Fruit fly (Drosophila melanogaster) whole organism, embryonic: ENCODE data around the gene Acp76A.

Experiments used
- Atf6 ChIP-seq: fragments of 200-800 bp; sonication (Bioruptor generic); IDR thresholded peaks from 2 replicates; pipeline ENCODE4 v1.3.6; 2022; ENCODE audit warnings: missing biosample characterization, missing genetic modification characterization
- BEAF-32 ChIP-seq: fragments of 200-800 bp; sonication (Bioruptor generic); optimal IDR thresholded peaks from 3 replicates; lab custom pipeline; 2017; ENCODE audit warnings: missing biosample characterization, missing genetic modification characterization, mild to moderate bottlenecking, moderate library complexity, missing genetic modification reagents
- CG10979 ChIP-seq: fragments of 200-800 bp; sonication (Bioruptor generic); optimal IDR thresholded peaks from 2 replicates; lab custom pipeline; 2018; ENCODE audit warnings: missing biosample characterization, mild to moderate bottlenecking, missing genetic modification characterization, moderate library complexity
- CG11560 ChIP-seq: fragments of 200-800 bp; sonication (Bioruptor generic); IDR thresholded peaks from 3 replicates; pipeline ENCODE4 v1.3.6; 2022; ENCODE audit warnings: missing biosample characterization, missing genetic modification characterization
- CG14860 ChIP-seq: fragments of 200-800 bp; sonication (Bioruptor generic); IDR thresholded peaks from 3 replicates; pipeline ENCODE4 v1.3.6; 2022; ENCODE audit warnings: missing biosample characterization, missing genetic modification characterization; ENCODE audit not compliant: partially characterized antibody
- CG30403 ChIP-seq: fragments of 200-800 bp; sonication (Bioruptor generic); optimal IDR thresholded peaks from 3 replicates; lab custom pipeline; 2016; ENCODE audit warnings: missing biosample characterization, missing genetic modification characterization
- CG6654 ChIP-seq: fragments of 200-800 bp; sonication (Bioruptor generic); optimal IDR thresholded peaks from 2 replicates; lab custom pipeline; 2017; ENCODE audit warnings: missing biosample characterization, mild to moderate bottlenecking, missing genetic modification characterization
- CG7963 ChIP-seq: fragments of 200-800 bp; sonication (Bioruptor generic); IDR thresholded peaks from 3 replicates; pipeline ENCODE4 v1.3.6; 2022; ENCODE audit warnings: missing biosample characterization, missing genetic modification characterization; ENCODE audit not compliant: partially characterized antibody
- CG9817 ChIP-seq: fragments of 200-800 bp; sonication (Bioruptor generic); optimal IDR thresholded peaks from 2 replicates; lab custom pipeline; 2018; ENCODE audit warnings: missing biosample characterization, mild to moderate bottlenecking, missing genetic modification characterization, moderate library complexity
- Camta ChIP-seq: fragments of 200-800 bp; sonication (Bioruptor generic); optimal IDR thresholded peaks from 2 replicates; lab custom pipeline; 2016; ENCODE audit warnings: missing biosample characterization, missing genetic modification characterization
- Dbx ChIP-seq: fragments of 200-800 bp; sonication (Bioruptor generic); IDR thresholded peaks from 3 replicates; pipeline ENCODE4 v1.3.6; 2022; ENCODE audit warnings: missing biosample characterization, missing genetic modification characterization
- Doc2 ChIP-seq: fragments of 200-800 bp; sonication (Bioruptor generic); IDR thresholded peaks from 2 replicates; pipeline ENCODE4 v1.3.6; 2022; ENCODE audit warnings: missing biosample characterization, missing genetic modification characterization
- ERR ChIP-seq: fragments of 200-800 bp; sonication (Bioruptor generic); optimal IDR thresholded peaks from 2 replicates; lab custom pipeline; 2016; ENCODE audit warnings: missing biosample characterization, missing genetic modification characterization
- Gsc ChIP-seq: fragments of 200-800 bp; sonication (Bioruptor generic); IDR thresholded peaks from 2 replicates; pipeline ENCODE4 v1.3.6; 2022; ENCODE audit warnings: missing biosample characterization, missing genetic modification characterization
- HLHmδ ChIP-seq: fragments of 200-800 bp; sonication (Bioruptor generic); optimal IDR thresholded peaks from 2 replicates; lab custom pipeline; 2018; ENCODE audit warnings: missing biosample characterization, mild to moderate bottlenecking, missing genetic modification characterization, moderate library complexity
- Hand ChIP-seq: fragments of 200-800 bp; sonication (Bioruptor generic); optimal IDR thresholded peaks from 2 replicates; lab custom pipeline; 2017; ENCODE audit warnings: mild to moderate bottlenecking, missing biosample characterization, missing genetic modification reagents, missing genetic modification characterization
- HmgD ChIP-seq: fragments of 200-800 bp; sonication (Bioruptor generic); optimal IDR thresholded peaks from 3 replicates; lab custom pipeline; 2016; ENCODE audit warnings: missing biosample characterization, missing genetic modification characterization
- Lpt ChIP-seq: fragments of >200 bp; optimal IDR thresholded peaks from 2 replicates; lab custom pipeline; 2018; ENCODE audit warnings: missing biosample characterization, missing genetic modification characterization
- Mrtf ChIP-seq: fragments of 200-800 bp; sonication (Bioruptor generic); IDR thresholded peaks from 3 replicates; pipeline ENCODE4 v1.3.6; 2022; ENCODE audit warnings: missing biosample characterization, missing genetic modification characterization
- NC2α ChIP-seq: fragments of 200-800 bp; sonication (Bioruptor generic); optimal IDR thresholded peaks from 2 replicates; lab custom pipeline; 2016; ENCODE audit warnings: missing biosample characterization, missing genetic modification characterization
- Stat92E ChIP-seq, 3 experiments: fragments of >200 bp in 2 of 3; fragments of 200-800 bp in 1 of 3; sonication (Bioruptor generic) in 1 of 3; optimal IDR thresholded peaks; 2 replicates each; lab custom pipeline; 2017 to 2019; ENCODE audit warnings: missing biosample characterization in 3 of 3, missing genetic modification characterization in 3 of 3, mild to moderate bottlenecking in 1 of 3, moderate library complexity in 1 of 3
- TFAM ChIP-seq: fragments of 200-800 bp; sonication (Bioruptor generic); optimal IDR thresholded peaks from 2 replicates; lab custom pipeline; 2017; ENCODE audit warnings: missing biosample characterization, missing genetic modification characterization, inconsistent platforms
- aop ChIP-seq: fragments of 200-800 bp; sonication (Bioruptor generic); IDR thresholded peaks from 2 replicates; pipeline ENCODE4 v1.3.6; 2022; ENCODE audit warnings: missing biosample characterization, missing genetic modification characterization
- bbx ChIP-seq: fragments of 200-800 bp; sonication (Bioruptor generic); IDR thresholded peaks from 2 replicates; pipeline ENCODE4 v1.3.6; 2022; ENCODE audit warnings: missing biosample characterization, missing genetic modification characterization; ENCODE audit not compliant: partially characterized antibody
- crc ChIP-seq: fragments of 200-800 bp; sonication (Bioruptor generic); optimal IDR thresholded peaks from 2 replicates; lab custom pipeline; 2016; ENCODE audit warnings: missing biosample characterization, missing genetic modification characterization
- dimm ChIP-seq: fragments of 200-800 bp; sonication (Bioruptor generic); IDR thresholded peaks from 2 replicates; pipeline ENCODE4 v1.3.6; 2022; ENCODE audit warnings: missing biosample characterization, missing genetic modification characterization
- dm ChIP-seq: fragments of 200-800 bp; sonication (Bioruptor generic); optimal IDR thresholded peaks from 3 replicates; lab custom pipeline; 2016; ENCODE audit warnings: missing biosample characterization, missing genetic modification characterization
- dmrt99B ChIP-seq: fragments of 200-800 bp; sonication (Bioruptor generic); optimal IDR thresholded peaks from 2 replicates; lab custom pipeline; 2018; ENCODE audit warnings: missing biosample characterization, mild to moderate bottlenecking, missing genetic modification characterization, moderate library complexity
- eyg ChIP-seq: fragments of 200-800 bp; sonication (Bioruptor generic); optimal IDR thresholded peaks from 3 replicates; lab custom pipeline; 2016; ENCODE audit warnings: missing biosample characterization, missing genetic modification characterization
- gsb-n ChIP-seq: fragments of 200-800 bp; sonication (Bioruptor generic); optimal IDR thresholded peaks from 3 replicates; lab custom pipeline; 2018; ENCODE audit warnings: missing biosample characterization, mild to moderate bottlenecking, missing genetic modification characterization
- hb ChIP-seq: fragments of 200-800 bp; sonication (Bioruptor generic); IDR thresholded peaks from 3 replicates; pipeline ENCODE4 v1.3.6; 2022; ENCODE audit warnings: missing biosample characterization, missing genetic modification characterization; ENCODE audit not compliant: partially characterized antibody
- her ChIP-seq: fragments of 200-800 bp; sonication (Bioruptor generic); optimal IDR thresholded peaks from 2 replicates; lab custom pipeline; 2016; ENCODE audit warnings: missing biosample characterization, missing genetic modification characterization
- hkb ChIP-seq, 2 experiments: fragments of 200-800 bp in 1 of 2; fragments of >200 bp in 1 of 2; sonication (Bioruptor generic) in 1 of 2; IDR thresholded peaks in 1 of 2; optimal IDR thresholded peaks in 1 of 2; 2 replicates each; pipeline versions ENCODE4 v1.3.6 to Lab custom; 2017 to 2022; ENCODE audit warnings: missing biosample characterization in 1 of 2, missing genetic modification characterization in 1 of 2
- insv ChIP-seq, 2 experiments: fragments of 200-800 bp; sonication (Bioruptor generic); optimal IDR thresholded peaks; 3 replicates each; lab custom pipeline; 2016 to 2018; ENCODE audit warnings: missing biosample characterization in 2 of 2, missing genetic modification characterization in 2 of 2
- kay ChIP-seq: fragments of 200-800 bp; sonication (Bioruptor generic); optimal IDR thresholded peaks from 2 replicates; lab custom pipeline; 2016; ENCODE audit warnings: missing biosample characterization, missing genetic modification characterization
- maf-S ChIP-seq: fragments of 200-800 bp; sonication (Bioruptor generic); optimal IDR thresholded peaks from 2 replicates; lab custom pipeline; 2016; ENCODE audit warnings: missing biosample characterization, missing genetic modification characterization
- org-1 ChIP-seq: fragments of 200-800 bp; sonication (Bioruptor generic); optimal IDR thresholded peaks from 2 replicates; lab custom pipeline; 2017; ENCODE audit warnings: missing biosample characterization, missing genetic modification characterization
- sd ChIP-seq: fragments of 200-800 bp; sonication (Bioruptor generic); optimal IDR thresholded peaks from 3 replicates; lab custom pipeline; 2018; ENCODE audit warnings: missing biosample characterization, mild to moderate bottlenecking, missing genetic modification characterization, moderate library complexity
- seq ChIP-seq: fragments of 200-800 bp; sonication (Bioruptor generic); IDR thresholded peaks from 2 replicates; pipeline ENCODE4 v1.3.6; 2022; ENCODE audit warnings: missing biosample characterization, missing genetic modification characterization
- sisA ChIP-seq: fragments of 200-800 bp; sonication (Bioruptor generic); IDR thresholded peaks from 2 replicates; pipeline ENCODE4 v1.3.6; 2022; ENCODE audit warnings: missing biosample characterization, missing genetic modification characterization
- sr ChIP-seq: fragments of 200-800 bp; sonication (Bioruptor generic); IDR thresholded peaks from 3 replicates; pipeline ENCODE4 v1.3.6; 2022; ENCODE audit warnings: missing biosample characterization, missing genetic modification characterization
- tin ChIP-seq: fragments of 200-800 bp; sonication (Bioruptor generic); optimal IDR thresholded peaks from 3 replicates; lab custom pipeline; 2016; ENCODE audit warnings: missing biosample characterization, missing genetic modification characterization
- tll ChIP-seq, 2 experiments: fragments of 200-800 bp in 1 of 2; fragments of >200 bp in 1 of 2; sonication (Bioruptor generic) in 1 of 2; optimal IDR thresholded peaks; 2 replicates each; lab custom pipeline; 2017 to 2019; ENCODE audit warnings: missing biosample characterization in 2 of 2, missing genetic modification characterization in 2 of 2, mild to moderate bottlenecking in 1 of 2, moderate library complexity in 1 of 2
- trem ChIP-seq: fragments of 200-800 bp; optimal IDR thresholded peaks from 3 replicates; lab custom pipeline; 2019; ENCODE audit warnings: missing biosample characterization, mild to moderate bottlenecking, missing genetic modification characterization, moderate library complexity
- tup ChIP-seq: fragments of 200-800 bp; sonication (Bioruptor generic); optimal IDR thresholded peaks from 2 replicates; lab custom pipeline; 2016; ENCODE audit warnings: missing biosample characterization, mild to moderate bottlenecking, missing genetic modification characterization, moderate library complexity
- tx ChIP-seq: fragments of 200-800 bp; sonication (Bioruptor generic); optimal IDR thresholded peaks from 2 replicates; lab custom pipeline; 2016; ENCODE audit warnings: missing biosample characterization, missing genetic modification characterization
- wek ChIP-seq: fragments of 200-800 bp; sonication (Bioruptor generic); optimal IDR thresholded peaks from 3 replicates; lab custom pipeline; 2018; ENCODE audit warnings: missing biosample characterization, mild to moderate bottlenecking, missing genetic modification characterization, moderate library complexity
- z ChIP-seq: fragments of 200-800 bp; sonication (Bioruptor generic); IDR thresholded peaks from 3 replicates; pipeline ENCODE4 v1.3.6; 2022; ENCODE audit warnings: missing biosample characterization, missing genetic modification characterization
- zen ChIP-seq: fragments of 200-800 bp; sonication (Bioruptor generic); optimal IDR thresholded peaks from 3 replicates; lab custom pipeline; 2018; ENCODE audit warnings: missing biosample characterization, mild to moderate bottlenecking, missing genetic modification characterization, moderate library complexity

Gene Acp76A

dm6 chr3L:19033154-19033811 is 18.5 kb downstream of the Acp76A start (continued):
- no peak for TF ChIP-seq NC2α (GFP tag; lab: Kevin White, UChicago)
- TF ChIP-seq maf-S: no peak
- TF ChIP-seq trem (tag; lab: Kevin White, UChicago): peak; percentile 92
- TF ChIP-seq dmrt99B (tag; lab: Kevin White, UChicago): peak; percentile 72
- TF ChIP-seq insv (GFP tag; optimal IDR thresholded peaks at IDR 0.05; lab: Kevin White, UChicago): no peak
- TF ChIP-seq sr (GFP tag; lab: Robert Waterston, UW): no peak
- peak; percentile 54 for TF ChIP-seq CG30403 (GFP tag; lab: Kevin White, UChicago)
- no peak for TF ChIP-seq CG14860 (GFP tag; lab: Robert Waterston, UW)
- peak; percentile 14 for TF ChIP-seq CG6654 (GFP tag; lab: Kevin White, UChicago)
- TF ChIP-seq hkb (optimal IDR thresholded peaks at IDR 0.05; lab: Kevin White, UChicago): no peak
- peak; percentile 73 for TF ChIP-seq hkb (GFP tag; IDR thresholded peaks at IDR 0.05; lab: Robert Waterston, UW)
- TF ChIP-seq tin (GFP tag; lab: Kevin White, UChicago): peak; percentile 69
- TF ChIP-seq CG7963 (GFP tag; lab: Robert Waterston, UW): no peak
- peak; percentile 29 for TF ChIP-seq tup (GFP tag; lab: Kevin White, UChicago)
- peak; percentile 92 for TF ChIP-seq CG10979 (tag; lab: Kevin White, UChicago)
- TF ChIP-seq tx: no peak
- no peak for TF ChIP-seq Dbx (GFP tag; lab: Robert Waterston, UW)
- peak; percentile 26; the same call in 1 of the 2 replicates for TF ChIP-seq Atf6 (GFP tag; lab: Robert Waterston, UW)
- TF ChIP-seq Mrtf (GFP tag; lab: Robert Waterston, UW): peak; percentile 25; the same call in 1 of the 3 replicates
- no peak for TF ChIP-seq eyg (GFP tag; lab: Kevin White, UChicago)
- no peak for TF ChIP-seq crc (GFP tag; lab: Kevin White, UChicago)
- peak; percentile 90 for TF ChIP-seq zen (tag; lab: Kevin White, UChicago)
- TF ChIP-seq Doc2 (GFP tag; lab: Robert Waterston, UW): no peak
- no peak for TF ChIP-seq Hand (GFP tag; lab: Kevin White, UChicago)
- TF ChIP-seq Stat92E (GFP tag; optimal IDR thresholded peaks at IDR 0.05; lab: Kevin White, UChicago): peak in 1 of 3 experiments; percentile 67
- TF ChIP-seq TFAM (GFP tag; lab: Kevin White, UChicago): no peak
- TF ChIP-seq sd (tag; lab: Kevin White, UChicago): no peak
- peak; percentile 31 for TF ChIP-seq org-1 (GFP tag; lab: Kevin White, UChicago)
- TF ChIP-seq CG11560: no peak
- TF ChIP-seq ERR (GFP tag; lab: Kevin White, UChicago): no peak
- 0 out of 2 replicates have a peak, but pooled peaks have one; percentile 26 for TF ChIP-seq dimm (GFP tag; lab: Robert Waterston, UW)
- no peak for TF ChIP-seq seq (GFP tag; lab: Robert Waterston, UW)
- peak in 1 of 2 experiments; percentile 52 for TF ChIP-seq tll (GFP tag; optimal IDR thresholded peaks at IDR 0.05; lab: Kevin White, UChicago)
- TF ChIP-seq HLHmδ (GFP tag; lab: Kevin White, UChicago): no peak
- TF ChIP-seq CG9817 (tag; lab: Kevin White, UChicago): peak; percentile 6
- TF ChIP-seq aop: no peak
- peak; percentile 46 for TF ChIP-seq kay (GFP tag; lab: Kevin White, UChicago)
- no peak for TF ChIP-seq Gsc (GFP tag; lab: Robert Waterston, UW)
- no peak for TF ChIP-seq her
- no peak for TF ChIP-seq Camta (GFP tag; lab: Kevin White, UChicago)
- TF ChIP-seq wek (GFP tag; lab: Kevin White, UChicago): no peak
- no peak for TF ChIP-seq dm
- TF ChIP-seq hb (GFP tag; lab: Robert Waterston, UW): no peak
- TF ChIP-seq z: no peak
- TF ChIP-seq gsb-n (tag; lab: Kevin White, UChicago): peak; percentile 86
- TF ChIP-seq bbx (GFP tag; lab: Robert Waterston, UW): no peak
- TF ChIP-seq sisA (GFP tag; lab: Robert Waterston, UW): peak; percentile 68
- TF ChIP-seq HmgD (GFP tag; lab: Kevin White, UChicago): no peak
- no peak for TF ChIP-seq Lpt (GFP tag; lab: Kevin White, UChicago)
- no peak for TF ChIP-seq BEAF-32 (GFP tag; lab: Kevin White, UChicago)
